Fruit fly (Drosophila melanogaster): ENCODE data around the gene Myb.

- peak; percentile 95 for TF ChIP-seq CG9797 (GFP tag; optimal IDR thresholded peaks at IDR 0.05)
- TF ChIP-seq esg (GFP tag; conservative IDR thresholded peaks at IDR 0.05): no peak
- no peak for TF ChIP-seq CG10321 (GFP tag; IDR thresholded peaks at IDR 0.05)
- TF ChIP-seq ERR (GFP tag; optimal IDR thresholded peaks at IDR 0.05): no peak
- no peak for TF ChIP-seq CG12155 (GFP tag; optimal IDR thresholded peaks at IDR 0.05)
- TF ChIP-seq CG8944 (GFP tag; optimal IDR thresholded peaks at IDR 0.05): no peak
- peak; percentile 44 to 89 for TF ChIP-seq crp (GFP tag; optimal IDR thresholded peaks at IDR 0.05)
- TF ChIP-seq ttk (GFP tag; IDR thresholded peaks at IDR 0.05): no peak
- TF ChIP-seq GATAe (GFP tag; conservative IDR thresholded peaks at IDR 0.05): no peak
- no peak for TF ChIP-seq usp (GFP tag; optimal IDR thresholded peaks at IDR 0.05)
- TF ChIP-seq CG11696 (GFP tag; IDR thresholded peaks at IDR 0.05): no peak
- no peak for TF ChIP-seq CG13296 (GFP tag; optimal IDR thresholded peaks at IDR 0.05)
- TF ChIP-seq CG6654 (GFP tag; optimal IDR thresholded peaks at IDR 0.05): no peak
Measured at dm6 chrX:15852815-15853542, 4.6 kb downstream of the Myb start, which contains the start of the genes UBL3 and CG15914.
